Worm (Caenorhabditis elegans) whole organism, L3 larva: Measurements from ENCODE around the gene nlp-25.

Source experiments
- aly-2 ChIP-seq: fragments of 150-350 bp; optimal IDR thresholded peaks from 2 replicates; lab custom pipeline; 2014; ENCODE audit warnings: missing biosample characterization, missing genetic modification characterization
- ama-1 ChIP-seq: fragments of 150-350 bp; optimal IDR thresholded peaks from 2 replicates; lab custom pipeline; 2018
- ceh-16 ChIP-seq: sonication (generic microtip); optimal IDR thresholded peaks from 2 replicates; lab custom pipeline; 2017; ENCODE audit warnings: missing biosample characterization, missing genetic modification characterization
- ceh-82 ChIP-seq: fragments of 150-350 bp; optimal IDR thresholded peaks from 2 replicates; lab custom pipeline; 2014; ENCODE audit warnings: missing biosample characterization, missing genetic modification characterization
- egl-27 ChIP-seq: sonication (generic microtip); optimal IDR thresholded peaks from 4 replicates; lab custom pipeline; 2017; ENCODE audit warnings: missing biosample characterization, missing genetic modification reagents, missing genetic modification characterization
- elt-1 ChIP-seq: fragments of 150-350 bp; optimal IDR thresholded peaks from 2 replicates; lab custom pipeline; 2014; ENCODE audit warnings: missing biosample characterization, missing genetic modification characterization
- elt-2 ChIP-seq: sonication (generic microtip); optimal IDR thresholded peaks from 2 replicates; lab custom pipeline; 2016; ENCODE audit warnings: missing genetic modification reagents, mild to moderate bottlenecking, missing genetic modification characterization, missing compliant biosample characterization
- eor-1 ChIP-seq, 2 experiments: fragments of 150-350 bp; optimal IDR thresholded peaks; 2 replicates each; lab custom pipeline; 2014 to 2018; ENCODE audit warnings: missing biosample characterization in 2 of 2, missing genetic modification characterization in 2 of 2
- fkh-10 ChIP-seq: sonication (generic microtip); optimal IDR thresholded peaks from 2 replicates; lab custom pipeline; 2017; ENCODE audit warnings: missing biosample characterization, missing genetic modification reagents, missing genetic modification characterization
- fkh-2 ChIP-seq: fragments of 150-350 bp; optimal IDR thresholded peaks from 2 replicates; lab custom pipeline; 2014; ENCODE audit warnings: missing biosample characterization, missing genetic modification reagents, missing genetic modification characterization
- fos-1 ChIP-seq: fragments of 150-350 bp; optimal IDR thresholded peaks from 2 replicates; lab custom pipeline; 2014; ENCODE audit warnings: missing biosample characterization, missing genetic modification characterization
- hmg-11 ChIP-seq: sonication (generic microtip); optimal IDR thresholded peaks from 2 replicates; lab custom pipeline; 2016; ENCODE audit warnings: missing genetic modification characterization, missing compliant biosample characterization
- jun-1 ChIP-seq: fragments of 150-350 bp; optimal IDR thresholded peaks from 2 replicates; lab custom pipeline; 2014; ENCODE audit warnings: missing biosample characterization, missing genetic modification reagents, missing genetic modification characterization
- lin-15B ChIP-seq: fragments of 150-350 bp; optimal IDR thresholded peaks from 2 replicates; lab custom pipeline; 2014; ENCODE audit warnings: missing biosample characterization, missing genetic modification characterization
- lin-39 ChIP-seq: fragments of 150-350 bp; optimal IDR thresholded peaks from 2 replicates; lab custom pipeline; 2018; ENCODE audit warnings: missing biosample characterization, missing genetic modification reagents, missing genetic modification characterization
- lsy-12 ChIP-seq: sonication (generic microtip); optimal IDR thresholded peaks from 2 replicates; lab custom pipeline; 2016; ENCODE audit warnings: mild to moderate bottlenecking, missing genetic modification characterization, missing compliant biosample characterization
- mml-1 ChIP-seq: fragments of 150-350 bp; sonication (generic microtip); optimal IDR thresholded peaks from 3 replicates; lab custom pipeline; 2014; ENCODE audit warnings: missing biosample characterization, missing genetic modification characterization
- nfya-1 ChIP-seq: sonication (generic microtip); optimal IDR thresholded peaks from 2 replicates; lab custom pipeline; 2017; ENCODE audit warnings: missing genetic modification characterization, mild to moderate bottlenecking, missing compliant biosample characterization, antibody characterized with exemption, moderate library complexity; ENCODE audit not compliant: insufficient read depth
- nhr-11 ChIP-seq: fragments of 150-350 bp; optimal IDR thresholded peaks from 2 replicates; lab custom pipeline; 2014; ENCODE audit warnings: missing biosample characterization, missing genetic modification characterization
- nhr-12 ChIP-seq: fragments of 150-350 bp; optimal IDR thresholded peaks from 2 replicates; lab custom pipeline; 2014; ENCODE audit warnings: missing biosample characterization, missing genetic modification characterization
- nhr-23 ChIP-seq: fragments of 150-350 bp; optimal IDR thresholded peaks from 2 replicates; lab custom pipeline; 2014; ENCODE audit warnings: missing biosample characterization, missing genetic modification reagents, missing genetic modification characterization
- nhr-25 ChIP-seq: sonication (generic microtip); optimal IDR thresholded peaks from 2 replicates; lab custom pipeline; 2017; ENCODE audit warnings: missing biosample characterization, missing genetic modification characterization
- nhr-43 ChIP-seq: sonication (generic microtip); optimal IDR thresholded peaks from 2 replicates; lab custom pipeline; 2016; ENCODE audit warnings: mild to moderate bottlenecking, missing genetic modification characterization, missing compliant biosample characterization; ENCODE audit not compliant: poor library complexity, severe bottlenecking
- nhr-67 ChIP-seq: fragments of 150-350 bp; optimal IDR thresholded peaks from 2 replicates; lab custom pipeline; 2014; ENCODE audit warnings: missing biosample characterization, missing genetic modification characterization
- nhr-76 ChIP-seq: fragments of 150-350 bp; sonication (generic microtip); optimal IDR thresholded peaks from 5 replicates; lab custom pipeline; 2014; ENCODE audit warnings: missing biosample characterization, missing genetic modification characterization
- nhr-77 ChIP-seq: fragments of 150-350 bp; optimal IDR thresholded peaks from 2 replicates; lab custom pipeline; 2014; ENCODE audit warnings: missing biosample characterization, missing genetic modification characterization
- pha-4 ChIP-seq: fragments of 150-350 bp; optimal IDR thresholded peaks from 2 replicates; lab custom pipeline; 2014; ENCODE audit warnings: missing biosample characterization, missing genetic modification reagents, missing genetic modification characterization
- pqm-1 ChIP-seq: fragments of 150-350 bp; optimal IDR thresholded peaks from 2 replicates; lab custom pipeline; 2017; ENCODE audit warnings: missing biosample characterization, missing genetic modification characterization, inconsistent platforms
- sea-2 ChIP-seq: fragments of 150-350 bp; sonication (generic microtip); optimal IDR thresholded peaks from 4 replicates; lab custom pipeline; 2014; ENCODE audit warnings: missing biosample characterization, missing genetic modification reagents, missing genetic modification characterization
- skn-1 ChIP-seq: fragments of 150-350 bp; optimal IDR thresholded peaks from 2 replicates; lab custom pipeline; 2014; ENCODE audit warnings: missing biosample characterization, missing genetic modification characterization
- snpc-4 ChIP-seq: fragments of 150-350 bp; optimal IDR thresholded peaks from 2 replicates; lab custom pipeline; 2014; ENCODE audit warnings: missing biosample characterization, missing genetic modification characterization
- tbx-2 ChIP-seq: sonication (generic microtip); optimal IDR thresholded peaks from 2 replicates; lab custom pipeline; 2016; ENCODE audit warnings: mild to moderate bottlenecking, missing genetic modification characterization, missing compliant biosample characterization
- unc-39 ChIP-seq: sonication (generic microtip); optimal IDR thresholded peaks from 4 replicates; lab custom pipeline; 2017; ENCODE audit warnings: missing biosample characterization, missing genetic modification characterization
- unc-62 ChIP-seq: fragments of 150-350 bp; sonication (generic microtip); optimal IDR thresholded peaks from 4 replicates; lab custom pipeline; 2014; ENCODE audit warnings: missing biosample characterization, missing genetic modification reagents, missing genetic modification characterization
- zag-1 ChIP-seq: fragments of 150-350 bp; optimal IDR thresholded peaks from 2 replicates; lab custom pipeline; 2014; ENCODE audit warnings: missing biosample characterization, missing genetic modification characterization
- ztf-4 ChIP-seq: fragments of 150-350 bp; optimal IDR thresholded peaks from 2 replicates; lab custom pipeline; 2014; ENCODE audit warnings: missing biosample characterization, missing genetic modification characterization

Gene nlp-25

DNA sequence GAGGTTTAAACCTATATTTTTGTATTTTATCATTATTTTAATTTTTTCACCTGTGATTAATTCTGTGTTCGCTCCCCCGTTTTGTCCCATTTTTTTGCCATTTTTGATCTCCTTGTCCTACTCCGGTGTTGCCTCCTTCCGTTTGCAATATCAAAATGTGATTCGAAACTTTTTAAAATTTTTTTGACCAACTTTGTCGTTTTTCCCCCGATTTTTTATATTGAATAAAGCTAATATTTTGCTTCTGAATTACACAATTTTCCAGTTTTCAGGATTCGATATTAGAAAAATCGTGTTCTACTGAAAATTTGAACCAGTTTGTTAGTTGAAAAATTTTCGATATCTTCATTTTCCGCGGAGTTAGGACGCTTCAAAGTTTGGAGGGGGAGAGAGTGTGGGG, at the start of gene nlp-25:
Gene nlp-25 (plus strand): TSS at position 301 of the 400 bp plus-strand sequence.
- no peak for TF ChIP-seq pqm-1
- no peak for TF ChIP-seq eor-1 (tag; optimal IDR thresholded peaks at IDR 0.05; lab: Kevin White, UChicago)
- no peak for TF ChIP-seq nhr-67 (tag; lab: Kevin White, UChicago)
- TF ChIP-seq tbx-2 (tag; lab: Kevin White, UChicago) = no peak
- TF ChIP-seq fos-1 (tag; lab: Kevin White, UChicago) = no peak
- TF ChIP-seq nhr-23 (tag; lab: Kevin White, UChicago) = no peak
- TF ChIP-seq, all 47 proteins: peak for 0

ce11 chrV:19565082-19565481, 40.9 kb upstream of the nlp-25 start, which contains the start of gene kcnl-1:
kcnl-1 (plus strand) TSS chrV:19565382.
- TF ChIP-seq fkh-2 (tag; lab: Kevin White, UChicago) = no peak
- TF ChIP-seq zag-1 = no peak
- no peak for TF ChIP-seq lin-15B (tag; lab: Kevin White, UChicago)
- TF ChIP-seq ceh-82 = no peak
- no peak for TF ChIP-seq pha-4 (tag; lab: Kevin White, UChicago)
- TF ChIP-seq fkh-10 = no peak
- TF ChIP-seq elt-1 (tag; lab: Kevin White, UChicago) = no peak
- no peak for TF ChIP-seq pqm-1
- TF ChIP-seq nhr-77 (tag; lab: Kevin White, UChicago) = no peak
- no peak for TF ChIP-seq jun-1 (tag; lab: Kevin White, UChicago)
- no peak for TF ChIP-seq lin-39 (tag; lab: Kevin White, UChicago)
- TF ChIP-seq snpc-4 = no peak
- TF ChIP-seq ama-1 (lab: Kevin White, UChicago) = no peak
- TF ChIP-seq nhr-11 (tag; lab: Kevin White, UChicago) = no peak
- no peak for TF ChIP-seq aly-2
- no peak for TF ChIP-seq egl-27

DNA sequence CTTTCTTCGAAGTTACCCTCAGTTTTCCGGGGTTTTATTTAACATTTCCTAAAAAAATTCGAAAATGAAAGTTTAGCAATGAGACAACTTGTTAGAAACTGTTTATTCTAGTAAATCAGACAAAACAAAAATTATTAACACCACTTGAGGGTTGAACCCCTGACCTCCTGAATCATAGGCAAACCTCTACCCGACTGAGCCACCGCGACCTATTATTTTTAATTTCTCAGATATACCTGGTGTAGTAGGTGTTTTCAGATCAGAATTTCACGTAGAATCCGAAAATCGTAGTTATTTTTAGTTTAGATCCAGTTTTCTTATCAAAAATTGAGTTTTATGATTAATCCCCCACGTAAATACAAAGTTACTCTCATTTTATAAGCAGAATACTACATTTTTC, 35.9 kb upstream of the nlp-25 start:
- TF ChIP-seq nhr-67 (tag; lab: Kevin White, UChicago) (no peak), tbx-2 (tag; lab: Kevin White, UChicago) (no peak), unc-62 (GFP tag; lab: Kevin White, UChicago) (no peak), ceh-16 (tag; lab: Kevin White, UChicago) (no peak), nhr-43 (tag; lab: Kevin White, UChicago) (no peak), eor-1 (tag; optimal IDR thresholded peaks at IDR 0.05; lab: Kevin White, UChicago) (no peak), nhr-12 (tag; lab: Kevin White, UChicago) (no peak), lin-39 (tag; lab: Kevin White, UChicago) (no peak), mml-1 (tag; lab: Kevin White, UChicago) (no peak), hmg-11 (tag; lab: Kevin White, UChicago) (no peak), nhr-76 (tag; lab: Kevin White, UChicago) (no peak), ztf-4 (tag; lab: Kevin White, UChicago) (no peak), sea-2 (GFP tag; lab: Kevin White, UChicago) (no peak), elt-1 (tag; lab: Kevin White, UChicago) (no peak), fkh-2 (tag; lab: Kevin White, UChicago) (no peak), lsy-12 (tag; lab: Kevin White, UChicago) (no peak)

DNA sequence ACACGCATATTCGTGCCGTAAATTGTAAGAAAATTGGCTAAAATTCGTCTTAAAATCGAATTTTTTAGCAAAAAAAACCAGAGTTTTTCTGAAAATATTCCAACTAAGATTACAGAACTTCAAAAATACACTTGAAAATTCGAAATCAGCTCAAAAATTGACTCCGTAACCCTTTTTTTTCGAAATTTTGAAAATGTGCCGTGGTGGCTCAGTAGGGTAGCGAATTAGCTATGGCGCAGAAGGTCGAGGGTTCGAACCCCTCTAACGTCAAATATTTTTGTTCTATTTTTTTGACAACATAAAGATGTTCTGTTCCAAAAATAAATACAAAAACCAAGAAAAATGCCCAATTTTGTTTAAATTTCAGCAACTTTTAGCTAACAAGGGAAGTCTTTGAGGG, 26.5 kb upstream of the nlp-25 start:
- no peak for TF ChIP-seq fkh-2 (tag; lab: Kevin White, UChicago)
- TF ChIP-seq elt-2 = no peak
- no peak for TF ChIP-seq nfya-1 (tag; lab: Kevin White, UChicago)
- no peak for TF ChIP-seq eor-1 (tag; optimal IDR thresholded peaks at IDR 0.05; lab: Kevin White, UChicago)
- no peak for TF ChIP-seq ceh-16 (tag; lab: Kevin White, UChicago)
- TF ChIP-seq zag-1 = no peak
- no peak for TF ChIP-seq nhr-11 (tag; lab: Kevin White, UChicago)
- no peak for TF ChIP-seq nhr-25 (tag; lab: Kevin White, UChicago)
- no peak for TF ChIP-seq lin-15B (tag; lab: Kevin White, UChicago)
- TF ChIP-seq unc-39 (tag; lab: Kevin White, UChicago) = no peak
- TF ChIP-seq skn-1 (tag; lab: Kevin White, UChicago) = no peak
